Worm (Caenorhabditis elegans): ENCODE data around the gene F35B12.10.

DNA sequence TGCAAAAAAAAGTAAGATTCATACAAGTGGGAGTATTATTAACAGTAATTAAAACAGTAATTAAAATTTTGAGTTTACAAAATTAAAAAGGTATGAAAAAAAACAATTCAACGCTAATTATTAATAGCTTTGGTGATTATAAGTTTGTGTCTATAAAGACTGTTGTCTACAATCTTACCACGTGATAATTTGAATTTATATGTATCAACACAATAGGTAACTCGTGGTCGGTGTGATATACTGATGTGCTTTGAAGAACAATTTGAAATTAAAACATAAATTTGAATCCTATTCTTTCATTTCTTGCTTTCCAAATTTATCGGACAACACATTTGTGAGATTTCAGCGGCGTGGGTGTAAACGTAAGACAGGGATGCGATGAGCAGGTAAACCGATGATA lies 1.2 kb downstream of the F35B12.10 start:
- TF ChIP-seq nhr-237 (tag; optimal IDR thresholded peaks at IDR 0.05) (no peak), mab-5 (tag; optimal IDR thresholded peaks at IDR 0.05) (no peak), elt-1 (tag; optimal IDR thresholded peaks at IDR 0.05) (no peak), ZK546.5 (tag; optimal IDR thresholded peaks at IDR 0.05) (no peak), F13H6.1 (tag; optimal IDR thresholded peaks at IDR 0.05) (no peak), mbf-1 (tag; optimal IDR thresholded peaks at IDR 0.05) (no peak), lin-11 (tag; optimal IDR thresholded peaks at IDR 0.05) (no peak), nhr-10 (tag; optimal IDR thresholded peaks at IDR 0.05) (no peak), sma-9 (GFP tag; optimal IDR thresholded peaks at IDR 0.05) (no peak), sma-9 (tag; optimal IDR thresholded peaks at IDR 0.05) (no peak), nhr-77 (tag; optimal IDR thresholded peaks at IDR 0.05) (no peak)
